Fruit fly (Drosophila melanogaster) whole organism, embryonic: Measurements from ENCODE around the gene Son.

Source experiments
- Aef1 ChIP-seq: fragments of 200-800 bp; sonication (Bioruptor generic); IDR thresholded peaks from 3 replicates; pipeline ENCODE4 v1.3.6; 2022; ENCODE audit warnings: missing biosample characterization, missing genetic modification characterization
- CG10209 ChIP-seq: fragments of 200-800 bp; sonication (Bioruptor generic); optimal IDR thresholded peaks from 3 replicates; lab custom pipeline; 2017; ENCODE audit warnings: missing biosample characterization, mild to moderate bottlenecking, missing genetic modification characterization, missing genetic modification reagents
- CG11504 ChIP-seq: fragments of 200-800 bp; sonication (Bioruptor generic); optimal IDR thresholded peaks from 3 replicates; lab custom pipeline; 2019; ENCODE audit warnings: missing biosample characterization, mild to moderate bottlenecking, missing genetic modification characterization, moderate library complexity
- CG13287 ChIP-seq: fragments of 200-800 bp; sonication (Bioruptor generic); IDR thresholded peaks from 2 replicates; pipeline ENCODE4 v1.3.6; 2022; ENCODE audit warnings: missing biosample characterization, missing genetic modification characterization; ENCODE audit not compliant: partially characterized antibody
- CG13424 ChIP-seq: fragments of 200-800 bp; sonication (Bioruptor generic); optimal IDR thresholded peaks from 2 replicates; lab custom pipeline; 2019; ENCODE audit warnings: missing biosample characterization, mild to moderate bottlenecking, missing genetic modification characterization, moderate library complexity
- CG15696 ChIP-seq: fragments of 200-800 bp; sonication (Bioruptor generic); optimal IDR thresholded peaks from 2 replicates; lab custom pipeline; 2019; ENCODE audit warnings: missing biosample characterization, mild to moderate bottlenecking, missing genetic modification characterization, moderate library complexity
- CG18764 ChIP-seq: fragments of 200-800 bp; sonication (Bioruptor generic); optimal IDR thresholded peaks from 3 replicates; lab custom pipeline; 2016; ENCODE audit warnings: missing biosample characterization, missing genetic modification characterization
- CG2199 ChIP-seq: fragments of 200-800 bp; sonication (Bioruptor generic); IDR thresholded peaks from 3 replicates; pipeline ENCODE4 v1.3.6; 2022; ENCODE audit warnings: missing biosample characterization, missing genetic modification characterization
- CG7786 ChIP-seq: fragments of 200-800 bp; sonication (Bioruptor generic); optimal IDR thresholded peaks from 2 replicates; lab custom pipeline; 2016; ENCODE audit warnings: missing biosample characterization, missing genetic modification characterization
- CG8388 ChIP-seq: fragments of 200-800 bp; sonication (Bioruptor generic); optimal IDR thresholded peaks from 2 replicates; lab custom pipeline; 2019; ENCODE audit warnings: missing biosample characterization, mild to moderate bottlenecking, missing genetic modification characterization, moderate library complexity
- CG8924 ChIP-seq: fragments of 200-800 bp; optimal IDR thresholded peaks from 3 replicates; lab custom pipeline; 2019; ENCODE audit warnings: missing biosample characterization, mild to moderate bottlenecking, missing genetic modification characterization, moderate library complexity
- D ChIP-seq, 2 experiments: fragments of 200-800 bp in 1 of 2; fragments of >200 bp in 1 of 2; sonication (Bioruptor generic) in 1 of 2; optimal IDR thresholded peaks; 2 replicates in 1 of 2; 3 replicates in 1 of 2; lab custom pipeline; 2017; ENCODE audit warnings: mild to moderate bottlenecking in 1 of 2, missing biosample characterization in 1 of 2, missing genetic modification characterization in 1 of 2, missing genetic modification reagents in 1 of 2
- Dll ChIP-seq: fragments of 200-800 bp; sonication (Bioruptor generic); IDR thresholded peaks from 4 replicates; pipeline ENCODE4 v1.3.6; 2022; ENCODE audit warnings: missing biosample characterization, missing genetic modification characterization; ENCODE audit not compliant: partially characterized antibody
- Doc2 ChIP-seq: fragments of 200-800 bp; sonication (Bioruptor generic); IDR thresholded peaks from 2 replicates; pipeline ENCODE4 v1.3.6; 2022; ENCODE audit warnings: missing biosample characterization, missing genetic modification characterization
- Doc3 ChIP-seq: fragments of 200-800 bp; sonication (Bioruptor generic); IDR thresholded peaks from 3 replicates; pipeline ENCODE4 v1.3.6; 2022; ENCODE audit warnings: missing biosample characterization, missing genetic modification characterization; ENCODE audit not compliant: partially characterized antibody
- Elba2 ChIP-seq: fragments of 200-800 bp; sonication (Bioruptor generic); optimal IDR thresholded peaks from 3 replicates; lab custom pipeline; 2016; ENCODE audit warnings: missing biosample characterization, missing genetic modification characterization
- Ets65A ChIP-seq: fragments of 200-800 bp; sonication (Bioruptor generic); peaks from one replicate; lab custom pipeline; 2016; ENCODE audit warnings: missing biosample characterization, missing genetic modification characterization
- MBD-R2 ChIP-seq: fragments of 200-800 bp; sonication (Bioruptor generic); IDR thresholded peaks from 2 replicates; pipeline ENCODE4 v1.3.6; 2022; ENCODE audit warnings: missing biosample characterization, missing genetic modification characterization
- Med ChIP-seq: fragments of 200-800 bp; sonication (Bioruptor generic); peaks from one replicate; lab custom pipeline; 2016; ENCODE audit warnings: missing biosample characterization, missing genetic modification characterization, mild to moderate bottlenecking, inconsistent platforms, moderate library complexity
- NfI ChIP-seq: fragments of 200-800 bp; sonication (Bioruptor generic); optimal IDR thresholded peaks from 3 replicates; lab custom pipeline; 2018; ENCODE audit warnings: missing biosample characterization, mild to moderate bottlenecking, missing genetic modification characterization, moderate library complexity
- Pdp1 ChIP-seq, 2 experiments: fragments of 200-800 bp; sonication (Bioruptor generic); optimal IDR thresholded peaks; 3 replicates each; lab custom pipeline; 2016; ENCODE audit warnings: missing biosample characterization in 2 of 2, missing genetic modification characterization in 2 of 2, mild to moderate bottlenecking in 1 of 2, moderate library complexity in 1 of 2
- abd-A ChIP-seq: fragments of 200-800 bp; sonication (Bioruptor generic); optimal IDR thresholded peaks from 3 replicates; lab custom pipeline; 2019; ENCODE audit warnings: missing biosample characterization, mild to moderate bottlenecking, missing genetic modification characterization, moderate library complexity
- ac ChIP-seq: fragments of 200-800 bp; sonication (Bioruptor generic); optimal IDR thresholded peaks from 3 replicates; lab custom pipeline; 2017; ENCODE audit warnings: missing biosample characterization, mild to moderate bottlenecking, missing genetic modification characterization
- bbx ChIP-seq: fragments of 200-800 bp; sonication (Bioruptor generic); IDR thresholded peaks from 2 replicates; pipeline ENCODE4 v1.3.6; 2022; ENCODE audit warnings: missing biosample characterization, missing genetic modification characterization; ENCODE audit not compliant: partially characterized antibody
- bigmax ChIP-seq: fragments of 200-800 bp; sonication (Bioruptor generic); optimal IDR thresholded peaks from 2 replicates; lab custom pipeline; 2018; ENCODE audit warnings: missing biosample characterization, mild to moderate bottlenecking, missing genetic modification characterization
- cad ChIP-seq: fragments of >200 bp; optimal IDR thresholded peaks from 2 replicates; lab custom pipeline; 2017; ENCODE audit warnings: missing biosample characterization, missing genetic modification characterization
- cas ChIP-seq: fragments of 200-800 bp; sonication (Bioruptor generic); IDR thresholded peaks from 2 replicates; pipeline ENCODE4 v1.3.6; 2022; ENCODE audit warnings: missing biosample characterization, missing genetic modification characterization
- cg ChIP-seq: fragments of 200-800 bp; sonication (Bioruptor generic); optimal IDR thresholded peaks from 3 replicates; lab custom pipeline; 2019; ENCODE audit warnings: missing biosample characterization, mild to moderate bottlenecking, missing genetic modification characterization, moderate library complexity
- emc ChIP-seq: fragments of 200-800 bp; sonication (Bioruptor generic); optimal IDR thresholded peaks from 2 replicates; lab custom pipeline; 2016; ENCODE audit warnings: missing biosample characterization, missing genetic modification characterization
- grn ChIP-seq: fragments of 200-800 bp; sonication (Bioruptor generic); optimal IDR thresholded peaks from 3 replicates; lab custom pipeline; 2017; ENCODE audit warnings: missing biosample characterization, missing genetic modification characterization
- jigr1 ChIP-seq: fragments of 200-800 bp; sonication (Bioruptor generic); IDR thresholded peaks from 3 replicates; pipeline ENCODE4 v1.3.6; 2022; ENCODE audit warnings: missing biosample characterization, missing genetic modification characterization
- kah ChIP-seq: fragments of 200-800 bp; sonication (Bioruptor generic); optimal IDR thresholded peaks from 2 replicates; lab custom pipeline; 2018; ENCODE audit warnings: missing biosample characterization, mild to moderate bottlenecking, missing genetic modification characterization
- kni ChIP-seq: fragments of 200-800 bp; sonication (Bioruptor generic); optimal IDR thresholded peaks from 3 replicates; lab custom pipeline; 2017; ENCODE audit warnings: mild to moderate bottlenecking, missing biosample characterization, missing genetic modification reagents, missing genetic modification characterization
- lilli ChIP-seq: fragments of 200-800 bp; sonication (Bioruptor generic); optimal IDR thresholded peaks from 3 replicates; lab custom pipeline; 2016; ENCODE audit warnings: missing biosample characterization, missing genetic modification characterization
- pros ChIP-seq: fragments of 200-800 bp; sonication (Bioruptor generic); optimal IDR thresholded peaks from 3 replicates; lab custom pipeline; 2019; ENCODE audit warnings: missing biosample characterization, mild to moderate bottlenecking, missing genetic modification characterization, moderate library complexity
- pum ChIP-seq: fragments of 200-800 bp; sonication (Bioruptor generic); optimal IDR thresholded peaks from 2 replicates; lab custom pipeline; 2016; ENCODE audit warnings: missing biosample characterization, missing genetic modification characterization
- row ChIP-seq: fragments of 200-800 bp; sonication (Bioruptor generic); IDR thresholded peaks from 3 replicates; pipeline ENCODE4 v1.3.6; 2022; ENCODE audit warnings: missing biosample characterization, missing genetic modification characterization
- sd ChIP-seq: fragments of 200-800 bp; sonication (Bioruptor generic); optimal IDR thresholded peaks from 3 replicates; lab custom pipeline; 2018; ENCODE audit warnings: missing biosample characterization, mild to moderate bottlenecking, missing genetic modification characterization, moderate library complexity
- sens-2 ChIP-seq: fragments of 200-800 bp; sonication (Bioruptor generic); IDR thresholded peaks from 2 replicates; pipeline ENCODE4 v1.3.6; 2022; ENCODE audit warnings: missing biosample characterization, missing genetic modification characterization
- sqz ChIP-seq: fragments of 200-800 bp; sonication (Bioruptor generic); optimal IDR thresholded peaks from 3 replicates; lab custom pipeline; 2018; ENCODE audit warnings: missing biosample characterization, mild to moderate bottlenecking, missing genetic modification characterization
- sug ChIP-seq: fragments of 200-800 bp; optimal IDR thresholded peaks from 2 replicates; lab custom pipeline; 2019; ENCODE audit warnings: missing biosample characterization, mild to moderate bottlenecking, missing genetic modification characterization, moderate library complexity
- tll ChIP-seq, 2 experiments: fragments of 200-800 bp in 1 of 2; fragments of >200 bp in 1 of 2; sonication (Bioruptor generic) in 1 of 2; optimal IDR thresholded peaks; 2 replicates each; lab custom pipeline; 2017 to 2019; ENCODE audit warnings: missing biosample characterization in 2 of 2, missing genetic modification characterization in 2 of 2, mild to moderate bottlenecking in 1 of 2, moderate library complexity in 1 of 2
- trem ChIP-seq: fragments of 200-800 bp; optimal IDR thresholded peaks from 3 replicates; lab custom pipeline; 2019; ENCODE audit warnings: missing biosample characterization, mild to moderate bottlenecking, missing genetic modification characterization, moderate library complexity
- vnd ChIP-seq: fragments of 200-800 bp; sonication (Bioruptor generic); IDR thresholded peaks from 3 replicates; pipeline ENCODE4 v1.3.6; 2022; ENCODE audit warnings: missing biosample characterization, missing genetic modification characterization; ENCODE audit not compliant: partially characterized antibody
- vvl ChIP-seq: fragments of 200-800 bp; sonication (Bioruptor generic); IDR thresholded peaks from 2 replicates; pipeline ENCODE4 v1.3.6; 2022; ENCODE audit warnings: missing biosample characterization, missing genetic modification characterization

Gene Son

dm6 chr3R:9591769-9592388 is 14.0 kb downstream of the Son start (continued):
- TF ChIP-seq tll (GFP tag; optimal IDR thresholded peaks at IDR 0.05; lab: Kevin White, UChicago) (peak in 1 of 2 experiments; percentile 7), CG7786 (GFP tag; lab: Kevin White, UChicago) (no peak), CG15696 (tag; lab: Kevin White, UChicago) (peak; percentile 3), sd (peak; percentile 71), CG8388 (GFP tag; lab: Kevin White, UChicago) (no peak), Med (GFP tag; lab: Kevin White, UChicago) (peak; percentile 71), cad (peak; percentile 53), grn (GFP tag; lab: Kevin White, UChicago) (peak; percentile 79), Dll (GFP tag; lab: Robert Waterston, UW) (no peak), bigmax (GFP tag; lab: Kevin White, UChicago) (no peak), sug (peak; percentile 11), Elba2 (peak; percentile 89), kah (GFP tag; lab: Kevin White, UChicago) (peak; percentile 29), CG11504 (tag; lab: Kevin White, UChicago) (peak; percentile 4), emc (GFP tag; lab: Kevin White, UChicago) (no peak), D (optimal IDR thresholded peaks at IDR 0.05; lab: Kevin White, UChicago) (no peak), D (GFP tag; optimal IDR thresholded peaks at IDR 0.05; lab: Kevin White, UChicago) (peak; percentile 1), kni (GFP tag; lab: Kevin White, UChicago) (peak; percentile 43)
- TF ChIP-seq, all 482 proteins: peak for 22

- TF ChIP-seq jigr1 (GFP tag; lab: Robert Waterston, UW) (no peak), lilli (GFP tag; lab: Kevin White, UChicago) (no peak), sqz (GFP tag; lab: Kevin White, UChicago) (peak; percentile 84), Dll (GFP tag; lab: Robert Waterston, UW) (no peak), Ets65A (GFP tag; lab: Kevin White, UChicago) (peak; percentile 70), Doc3 (GFP tag; lab: Robert Waterston, UW) (no peak), Pdp1 (GFP tag; optimal IDR thresholded peaks at IDR 0.05; lab: Kevin White, UChicago) (peak in 1 of 2 experiments; percentile 62), MBD-R2 (GFP tag; lab: Robert Waterston, UW) (no peak), row (GFP tag; lab: Robert Waterston, UW) (no peak), trem (tag; lab: Kevin White, UChicago) (no peak), abd-A (tag; lab: Kevin White, UChicago) (peak; percentile 76), cas (GFP tag; lab: Robert Waterston, UW) (no peak), CG2199 (GFP tag; lab: Robert Waterston, UW) (0 out of 3 replicates have a peak, but pooled peaks have one; percentile 8), Aef1 (GFP tag; lab: Robert Waterston, UW) (no peak), vvl (GFP tag; lab: Robert Waterston, UW) (peak; percentile 89), D (optimal IDR thresholded peaks at IDR 0.05; lab: Kevin White, UChicago) (no peak), D (GFP tag; optimal IDR thresholded peaks at IDR 0.05; lab: Kevin White, UChicago) (no peak), CG18764 (no peak), NfI (no peak), CG13424 (tag; lab: Kevin White, UChicago) (no peak), cg (GFP tag; lab: Kevin White, UChicago) (peak; percentile 72), CG13287 (GFP tag; lab: Robert Waterston, UW) (peak; percentile 22; the same call in 1 of the 2 replicates), sens-2 (GFP tag; lab: Robert Waterston, UW) (no peak), sug (no peak), pros (GFP tag; lab: Kevin White, UChicago) (peak; percentile 22), vnd (no peak), CG8924 (no peak), ac (GFP tag; lab: Kevin White, UChicago) (no peak), Doc2 (no peak), bbx (GFP tag; lab: Robert Waterston, UW) (no peak), CG10209 (no peak), pum (GFP tag; lab: Kevin White, UChicago) (no peak)
These were observed 15.8 kb downstream of the Son start for dm6 chr3R:9593408-9594250.
